Worm (Caenorhabditis elegans) whole organism, young adult: ENCODE results near the gene srx-125.

Source experiments
- F33H1.4 ChIP-seq: fragments of 200-800 bp; sonication (Bioruptor generic); IDR thresholded peaks from 2 replicates; pipeline ENCODE4 v1.3.6; 2022; ENCODE audit warnings: missing genetic modification reagents, missing genetic modification characterization, missing compliant biosample characterization
- F57A8.1 ChIP-seq: fragments of 200-800 bp; sonication (Bioruptor generic); optimal IDR thresholded peaks from 2 replicates; lab custom pipeline; 2018; ENCODE audit warnings: mild to moderate bottlenecking, missing genetic modification characterization, moderate library complexity, missing compliant biosample characterization
- F57C9.4 ChIP-seq: sonication (generic microtip); optimal IDR thresholded peaks from 2 replicates; lab custom pipeline; 2017; ENCODE audit warnings: mild to moderate bottlenecking, missing genetic modification characterization, missing compliant biosample characterization
- dpl-1 ChIP-seq: fragments of 150-350 bp; optimal IDR thresholded peaks from 2 replicates; lab custom pipeline; 2014; ENCODE audit warnings: missing biosample characterization, missing genetic modification reagents, missing genetic modification characterization
- hsf-1 ChIP-seq: fragments of 200-800 bp; sonication (Bioruptor generic); IDR thresholded peaks from 2 replicates; pipeline ENCODE4 v1.3.6; 2022; ENCODE audit warnings: missing genetic modification reagents, missing genetic modification characterization, missing compliant biosample characterization
- mel-28 ChIP-seq: sonication (generic microtip); optimal IDR thresholded peaks from 2 replicates; lab custom pipeline; 2016; ENCODE audit warnings: borderline replicate concordance, mild to moderate bottlenecking, missing genetic modification characterization, missing compliant biosample characterization
- repo-1 ChIP-seq: sonication (generic microtip); optimal IDR thresholded peaks from 2 replicates; lab custom pipeline; 2017; ENCODE audit warnings: mild to moderate bottlenecking, missing genetic modification characterization, missing compliant biosample characterization
- snpc-4 ChIP-seq, 5 experiments: fragments of 150-350 bp in 1 of 5; sonication (generic microtip) in 4 of 5; optimal IDR thresholded peaks; 2 replicates each; lab custom pipeline; 2014 to 2018; ENCODE audit warnings: missing genetic modification characterization in 5 of 5, missing biosample characterization in 3 of 5, antibody characterized with exemption in 2 of 5, mild to moderate bottlenecking in 2 of 5, missing compliant biosample characterization in 2 of 5, missing genotype in 2 of 5, moderate library complexity in 2 of 5, missing genetic modification reagents in 1 of 5
- tbp1 ChIP-seq: fragments of 200-800 bp; sonication (Bioruptor generic); optimal IDR thresholded peaks from 2 replicates; lab custom pipeline; 2018; ENCODE audit warnings: mild to moderate bottlenecking, missing genetic modification characterization, missing compliant biosample characterization
- unc-62 ChIP-seq: fragments of 150-350 bp; optimal IDR thresholded peaks from 2 replicates; lab custom pipeline; 2014; ENCODE audit warnings: missing biosample characterization, missing genetic modification reagents, missing genetic modification characterization
- ztf-25 ChIP-seq: fragments of 200-800 bp; sonication (Bioruptor generic); IDR thresholded peaks from 2 replicates; pipeline ENCODE4 v1.3.6; 2022; ENCODE audit warnings: missing genetic modification reagents, missing genetic modification characterization, missing compliant biosample characterization
- ztf-3 ChIP-seq: fragments of 200-800 bp; sonication (Bioruptor generic); optimal IDR thresholded peaks from 2 replicates; lab custom pipeline; 2018; ENCODE audit warnings: mild to moderate bottlenecking, missing genetic modification characterization, missing compliant biosample characterization

ce11 chrV:13393333-13393803, 26.2 kb downstream of the srx-125 start:
- TF ChIP-seq dpl-1 (no peak), tbp1 (GFP tag; lab: Kevin White, UChicago) (no peak), unc-62 (GFP tag; lab: Kevin White, UChicago) (no peak), mel-28 (tag; lab: Kevin White, UChicago) (no peak), snpc-4 (GFP tag; optimal IDR thresholded peaks at IDR 0.05; lab: Kevin White, UChicago) (no peak), snpc-4 (tag; optimal IDR thresholded peaks at IDR 0.05; lab: Kevin White, UChicago) (no peak), hsf-1 (GFP tag; lab: Robert Waterston, UW) (no peak), ztf-25 (no peak), ztf-3 (GFP tag; lab: Kevin White, UChicago) (no peak), repo-1 (tag; lab: Kevin White, UChicago) (no peak), F57A8.1 (GFP tag; lab: Kevin White, UChicago) (no peak), F57C9.4 (no peak), F33H1.4 (GFP tag; lab: Robert Waterston, UW) (no peak)
